Fruit fly (Drosophila melanogaster): Measurements from ENCODE around the gene CG12523.

CG12523 gene

dm6 chr3L:10759793-10760651 lies 41.0 kb upstream of the CG12523 start (continued):
- peak; percentile 55 for TF ChIP-seq Hr3 (GFP tag; optimal IDR thresholded peaks at IDR 0.05)
- no peak for TF ChIP-seq Sry-δ (GFP tag; optimal IDR thresholded peaks at IDR 0.05)
- TF ChIP-seq kay (GFP tag; optimal IDR thresholded peaks at IDR 0.05) = no peak
- TF ChIP-seq Dek (tag; optimal IDR thresholded peaks at IDR 0.05) = peak; percentile 21
- TF ChIP-seq CG3065 (GFP tag; optimal IDR thresholded peaks at IDR 0.05) = no peak
- TF ChIP-seq CG15269 (tag; optimal IDR thresholded peaks at IDR 0.05) = peak; percentile 65
- no peak for TF ChIP-seq CG10543 (GFP tag; optimal IDR thresholded peaks at IDR 0.05)
- TF ChIP-seq Max (GFP tag; optimal IDR thresholded peaks at IDR 0.05) = peak; percentile 25
- TF ChIP-seq CG11247 (GFP tag; IDR thresholded peaks at IDR 0.05) = 0 out of 2 replicates have a peak, but pooled peaks have one; percentile 14
- peak; percentile 63 for TF ChIP-seq Ptx1 (GFP tag; IDR thresholded peaks at IDR 0.05)
- TF ChIP-seq Dp (GFP tag; optimal IDR thresholded peaks at IDR 0.05) = no peak
- peak in 1 of 2 experiments; percentile 54 for TF ChIP-seq dpn (GFP tag; optimal IDR thresholded peaks at IDR 0.05)
- TF ChIP-seq CG9797 (GFP tag; optimal IDR thresholded peaks at IDR 0.05) = no peak
- TF ChIP-seq fd3F (GFP tag; optimal IDR thresholded peaks at IDR 0.05) = peak; percentile 12
- no peak for TF ChIP-seq Opbp (GFP tag; IDR thresholded peaks at IDR 0.05; ENCODE audit: partially characterized antibody)
- TF ChIP-seq NFAT (GFP tag; IDR thresholded peaks at IDR 0.05) = no peak
- TF ChIP-seq Stat92E (GFP tag; optimal IDR thresholded peaks at IDR 0.05) = no peak
- TF ChIP-seq ab (GFP tag; optimal IDR thresholded peaks at IDR 0.05) = no peak
- peak in 1 of 2 experiments; percentile 13 for TF ChIP-seq crp (GFP tag; optimal IDR thresholded peaks at IDR 0.05)
- TF ChIP-seq gcm (GFP tag; optimal IDR thresholded peaks at IDR 0.05) = peak; percentile 14
- no peak for TF ChIP-seq CG32767 (GFP tag; IDR thresholded peaks at IDR 0.05)
- TF ChIP-seq B-H1 (GFP tag; IDR thresholded peaks at IDR 0.05) = peak; percentile 34; the same call in 2 of the 3 replicates
- TF ChIP-seq sens-2 (GFP tag; IDR thresholded peaks at IDR 0.05) = no peak
- no peak for TF ChIP-seq CG4730 (GFP tag; IDR thresholded peaks at IDR 0.05)
- no peak for TF ChIP-seq B-H2 (GFP tag; optimal IDR thresholded peaks at IDR 0.05)
- TF ChIP-seq CG11560 (tag; IDR thresholded peaks at IDR 0.05) = no peak
- TF ChIP-seq otp (GFP tag; IDR thresholded peaks at IDR 0.05) = no peak
- TF ChIP-seq grn (GFP tag; optimal IDR thresholded peaks at IDR 0.05) = no peak
- peak; percentile 32; the same call in 1 of the 3 replicates for TF ChIP-seq CG11695 (GFP tag; IDR thresholded peaks at IDR 0.05)
- TF ChIP-seq pho (GFP tag; optimal IDR thresholded peaks at IDR 0.05) = no peak
- no peak for TF ChIP-seq CkIIα-i1 (GFP tag; IDR thresholded peaks at IDR 0.05)
- no peak for TF ChIP-seq CG34224 (GFP tag; IDR thresholded peaks at IDR 0.05; ENCODE audit: partially characterized antibody)
- no peak for TF ChIP-seq luna (GFP tag; optimal IDR thresholded peaks at IDR 0.05)
- TF ChIP-seq Mrtf (GFP tag; IDR thresholded peaks at IDR 0.05) = no peak
- TF ChIP-seq CG12391 (tag; optimal IDR thresholded peaks at IDR 0.05) = peak; percentile 70
- no peak for TF ChIP-seq vnd (GFP tag; IDR thresholded peaks at IDR 0.05; ENCODE audit: partially characterized antibody)
- TF ChIP-seq CG8089 (GFP tag; optimal IDR thresholded peaks at IDR 0.05) = no peak
- TF ChIP-seq tap (tag; optimal IDR thresholded peaks at IDR 0.05) = peak; percentile 58
- no peak for TF ChIP-seq dm (GFP tag; optimal IDR thresholded peaks at IDR 0.05)
- TF ChIP-seq CG7928 (GFP tag; optimal IDR thresholded peaks at IDR 0.05) = no peak
- no peak for TF ChIP-seq CG13624 (GFP tag; optimal IDR thresholded peaks at IDR 0.05)
- TF ChIP-seq Bdp1 (GFP tag; optimal IDR thresholded peaks at IDR 0.05) = peak; percentile 8
- TF ChIP-seq MBD-R2 (GFP tag; IDR thresholded peaks at IDR 0.05) = no peak
- TF ChIP-seq CG9609 (GFP tag; optimal IDR thresholded peaks at IDR 0.05) = peak; percentile 23
- no peak for TF ChIP-seq seq (GFP tag; IDR thresholded peaks at IDR 0.05)
- no peak for TF ChIP-seq Dip3 (GFP tag; optimal IDR thresholded peaks at IDR 0.05)
- TF ChIP-seq CG11504 (tag; optimal IDR thresholded peaks at IDR 0.05) = peak; percentile 88
- no peak for TF ChIP-seq odd (GFP tag; optimal IDR thresholded peaks at IDR 0.05)
- no peak for TF ChIP-seq pb (GFP tag; optimal IDR thresholded peaks at IDR 0.05)
